Fruit fly (Drosophila melanogaster): ENCODE measurements around the gene U2af38.

The U2af38 gene

DNA sequence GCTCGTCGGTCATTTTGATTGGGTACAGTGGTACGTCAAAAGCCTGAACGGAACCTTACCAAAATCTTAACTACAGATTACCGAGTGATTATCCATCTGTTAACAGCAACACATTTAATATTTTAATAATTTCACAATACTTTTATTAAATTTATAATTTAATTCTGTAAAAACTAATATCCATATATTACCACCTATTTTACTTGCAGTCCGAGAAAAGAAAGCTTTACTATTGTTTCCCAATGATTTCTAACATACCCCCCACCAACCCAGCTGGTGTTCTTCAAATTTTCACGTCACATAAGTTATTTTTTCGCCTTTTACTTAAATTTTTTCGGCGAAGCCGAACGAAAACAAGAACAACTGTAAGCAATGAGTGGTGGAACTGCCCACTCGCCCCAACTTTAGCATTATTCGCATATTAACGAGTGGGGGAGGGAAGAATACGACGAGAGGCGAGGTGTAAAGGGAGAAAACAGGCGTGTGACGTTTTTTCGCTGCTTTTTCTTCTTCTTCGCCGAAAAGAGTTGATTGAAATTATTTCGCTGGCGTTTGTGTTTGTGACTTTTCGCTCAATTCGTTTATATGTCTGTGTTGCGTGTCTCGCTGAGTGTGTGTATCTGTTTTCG, 46.5 kb downstream of the U2af38 start (continued):
- TF ChIP-seq vvl (GFP tag; IDR thresholded peaks at IDR 0.05) (peak; percentile 42; the same call in 1 of the 2 replicates), tin (GFP tag; optimal IDR thresholded peaks at IDR 0.05) (peak; percentile 36), CG10209 (GFP tag; optimal IDR thresholded peaks at IDR 0.05) (peak; percentile 42), CG15696 (tag; optimal IDR thresholded peaks at IDR 0.05) (peak; percentile 15), CG7357 (GFP tag; IDR thresholded peaks at IDR 0.05) (no peak), CG12104 (GFP tag; optimal IDR thresholded peaks at IDR 0.05) (peak; percentile 0), Ssrp (tag; optimal IDR thresholded peaks at IDR 0.05) (peak; percentile 24), CG2120 (GFP tag; optimal IDR thresholded peaks at IDR 0.05) (peak; percentile 66), CG32772 (GFP tag; IDR thresholded peaks at IDR 0.05) (peak; percentile 47; the same call in 1 of the 2 replicates), sima (GFP tag; optimal IDR thresholded peaks at IDR 0.05) (no peak), CG15073 (GFP tag; optimal IDR thresholded peaks at IDR 0.05) (no peak), gcm2 (GFP tag; optimal IDR thresholded peaks at IDR 0.05) (no peak), CG9932 (GFP tag; IDR thresholded peaks at IDR 0.05) (peak; percentile 72), CG2199 (GFP tag; IDR thresholded peaks at IDR 0.05) (0 out of 3 replicates have a peak, but pooled peaks have one; percentile 32), CG6175 (GFP tag; IDR thresholded peaks at IDR 0.05) (no peak), Sin3A (optimal IDR thresholded peaks at IDR 0.05) (no peak), Ada2b (GFP tag; IDR thresholded peaks at IDR 0.05) (peak; percentile 33; the same call in 1 of the 2 replicates), mam (GFP tag; optimal IDR thresholded peaks at IDR 0.05) (peak; percentile 33), Gsc (GFP tag; IDR thresholded peaks at IDR 0.05) (no peak), CG3847 (GFP tag; IDR thresholded peaks at IDR 0.05) (peak; percentile 45; the same call in 1 of the 2 replicates), corto (GFP tag; optimal IDR thresholded peaks at IDR 0.05) (peak; percentile 7), Hr3 (GFP tag; optimal IDR thresholded peaks at IDR 0.05) (peak; percentile 33), pan (optimal IDR thresholded peaks at IDR 0.05) (no peak), pan (GFP tag; optimal IDR thresholded peaks at IDR 0.05 in 1 of 2, IDR thresholded peaks at IDR 0.05 in 1 of 2) (peak in 1 of 2 experiments; percentile 67), maf-S (GFP tag; optimal IDR thresholded peaks at IDR 0.05) (no peak), NC2α (GFP tag; optimal IDR thresholded peaks at IDR 0.05) (no peak), H2.0 (GFP tag; IDR thresholded peaks at IDR 0.05) (no peak), Hand (GFP tag; optimal IDR thresholded peaks at IDR 0.05) (peak; percentile 37), Usf (GFP tag; optimal IDR thresholded peaks at IDR 0.05) (peak; percentile 19), CG11560 (tag; IDR thresholded peaks at IDR 0.05) (no peak), zfh1 (GFP tag; IDR thresholded peaks at IDR 0.05) (no peak), bcd (GFP tag; optimal IDR thresholded peaks at IDR 0.05) (peak; percentile 60), rib (GFP tag; IDR thresholded peaks at IDR 0.05) (peak; percentile 82), fu2 (GFP tag; optimal IDR thresholded peaks at IDR 0.05) (no peak), toy (GFP tag; IDR thresholded peaks at IDR 0.05) (no peak), CG33557 (GFP tag; optimal IDR thresholded peaks at IDR 0.05) (no peak), esg (GFP tag; conservative IDR thresholded peaks at IDR 0.05) (peak; percentile 37), Taf1 (GFP tag; IDR thresholded peaks at IDR 0.05) (peak; percentile 36; the same call in 1 of the 2 replicates), slbo (GFP tag; IDR thresholded peaks at IDR 0.05) (peak; percentile 75), zfh2 (GFP tag; optimal IDR thresholded peaks at IDR 0.05) (peak; percentile 24), Drgx (GFP tag; IDR thresholded peaks at IDR 0.05) (peak; percentile 73), CG2678 (tag; optimal IDR thresholded peaks at IDR 0.05) (peak; percentile 82), CG4328 (GFP tag; optimal IDR thresholded peaks at IDR 0.05) (peak; percentile 40), CG17385 (GFP tag; optimal IDR thresholded peaks at IDR 0.05) (peak; percentile 80), CG18599 (GFP tag; optimal IDR thresholded peaks at IDR 0.05) (peak; percentile 89), Vsx1 (GFP tag; optimal IDR thresholded peaks at IDR 0.05) (peak; percentile 14), caup (GFP tag; optimal IDR thresholded peaks at IDR 0.05; ENCODE audit: severe bottlenecking) (peak; percentile 33), fd96Cb (tag; optimal IDR thresholded peaks at IDR 0.05) (no peak), CkIIα-i1 (GFP tag; IDR thresholded peaks at IDR 0.05) (no peak), repo (GFP tag; optimal IDR thresholded peaks at IDR 0.05) (no peak), cwo (GFP tag; optimal IDR thresholded peaks at IDR 0.05) (peak; percentile 85)
